Fruit fly (Drosophila melanogaster): ENCODE measurements around the gene CG8260.

CG8260 gene

DNA sequence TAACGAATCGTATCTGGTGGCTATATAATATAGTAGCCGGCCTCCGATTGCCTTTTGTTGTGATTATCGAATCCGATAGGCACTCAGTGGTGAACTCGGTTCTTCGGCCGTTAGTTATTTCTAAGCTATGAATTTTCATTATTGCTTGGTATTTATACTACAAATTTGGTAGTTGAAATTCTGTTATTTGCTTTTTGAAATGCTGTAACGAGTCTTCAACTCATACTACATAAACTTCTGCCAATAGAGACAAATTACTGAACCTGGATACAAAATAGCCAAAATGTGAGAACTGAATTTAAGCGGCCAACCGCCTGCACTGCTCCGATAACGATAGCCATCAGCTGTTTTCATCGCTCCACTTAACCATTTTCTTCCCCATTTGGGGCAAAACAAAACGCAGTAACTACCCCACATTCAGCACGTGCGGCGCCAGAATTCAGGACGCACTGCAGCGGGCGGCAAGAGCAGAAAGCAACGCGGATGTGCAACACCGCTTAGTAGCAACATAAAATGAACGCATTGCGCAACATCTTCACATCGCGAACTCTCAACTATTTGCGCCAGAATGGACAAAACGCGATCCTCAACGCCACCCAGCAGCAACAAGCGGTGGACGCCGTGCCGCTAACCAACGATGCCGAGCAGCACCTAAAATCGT lies 17.1 kb upstream of the CG8260 start, which contains the start of the genes CG11679 and CG8206 (continued):
- TF ChIP-seq Atf-2 (GFP tag; optimal IDR thresholded peaks at IDR 0.05) (peak; percentile 31), Lhr (GFP tag; optimal IDR thresholded peaks at IDR 0.05) (no peak), phol (tag; optimal IDR thresholded peaks at IDR 0.05) (peak; percentile 55), CG7556 (GFP tag; optimal IDR thresholded peaks at IDR 0.05) (no peak), scrt (GFP tag; optimal IDR thresholded peaks at IDR 0.05) (peak; percentile 27), Side (GFP tag; optimal IDR thresholded peaks at IDR 0.05) (no peak), zen2 (GFP tag; IDR thresholded peaks at IDR 0.05; ENCODE audit: partially characterized antibody) (no peak), CG15514 (GFP tag; optimal IDR thresholded peaks at IDR 0.05) (peak; percentile 90), CG6689 (GFP tag; IDR thresholded peaks at IDR 0.05) (peak; percentile 55), CG3407 (GFP tag; optimal IDR thresholded peaks at IDR 0.05) (no peak), dpn (GFP tag; optimal IDR thresholded peaks at IDR 0.05) (peak in 1 of 2 experiments; percentile 23), CG15479 (GFP tag; optimal IDR thresholded peaks at IDR 0.05) (peak; percentile 47), az2 (GFP tag; optimal IDR thresholded peaks at IDR 0.05) (no peak), sug (tag; optimal IDR thresholded peaks at IDR 0.05) (peak; percentile 71), E2f2 (GFP tag; IDR thresholded peaks at IDR 0.05) (0 out of 2 replicates have a peak, but pooled peaks have one; percentile 17), CG30431 (GFP tag; optimal IDR thresholded peaks at IDR 0.05) (no peak), bab2 (GFP tag; optimal IDR thresholded peaks at IDR 0.05) (peak; percentile 21), NfI (GFP tag; optimal IDR thresholded peaks at IDR 0.05) (peak; percentile 39), HLH4C (GFP tag; IDR thresholded peaks at IDR 0.05; ENCODE audit: partially characterized antibody) (peak; percentile 53; the same call in 2 of the 3 replicates), Chrac-16 (GFP tag; optimal IDR thresholded peaks at IDR 0.05) (peak; percentile 24), salm (tag; optimal IDR thresholded peaks at IDR 0.05) (peak; percentile 5), Xrp1 (GFP tag; IDR thresholded peaks at IDR 0.05) (peak; percentile 41; the same call in 1 of the 2 replicates), CG7786 (GFP tag; optimal IDR thresholded peaks at IDR 0.05) (peak; percentile 54), Mes4 (GFP tag; optimal IDR thresholded peaks at IDR 0.05) (no peak), zfh2 (GFP tag; optimal IDR thresholded peaks at IDR 0.05) (peak; percentile 47), HLH54F (GFP tag; optimal IDR thresholded peaks at IDR 0.05) (peak; percentile 39), twi (tag; optimal IDR thresholded peaks at IDR 0.05) (peak; percentile 11), Pdp1 (GFP tag; optimal IDR thresholded peaks at IDR 0.05) (peak; percentile 38 to 62), maf-S (GFP tag; optimal IDR thresholded peaks at IDR 0.05) (no peak), ranshi (GFP tag; IDR thresholded peaks at IDR 0.05) (peak; percentile 39; the same call in 1 of the 2 replicates), CG9215 (GFP tag; IDR thresholded peaks at IDR 0.05) (peak; percentile 56), lilli (GFP tag; optimal IDR thresholded peaks at IDR 0.05) (peak; percentile 60), Ets65A (GFP tag) (peak; percentile 52), E2f1 (GFP tag; IDR thresholded peaks at IDR 0.05) (no peak), Oaz (GFP tag; IDR thresholded peaks at IDR 0.05) (no peak), Xbp1 (GFP tag; optimal IDR thresholded peaks at IDR 0.05) (peak; percentile 48), her (GFP tag; optimal IDR thresholded peaks at IDR 0.05) (peak; percentile 14), sr (GFP tag; IDR thresholded peaks at IDR 0.05) (no peak), Sin3A (optimal IDR thresholded peaks at IDR 0.05) (peak; percentile 60), unc-4 (GFP tag; IDR thresholded peaks at IDR 0.05; ENCODE audit: partially characterized antibody) (0 out of 2 replicates have a peak, but pooled peaks have one; percentile 48), chinmo (GFP tag; IDR thresholded peaks at IDR 0.05; ENCODE audit: partially characterized antibody) (0 out of 4 replicates have a peak, but pooled peaks have one; percentile 44), fd3F (GFP tag; optimal IDR thresholded peaks at IDR 0.05) (no peak), CHES-1-like (GFP tag; optimal IDR thresholded peaks at IDR 0.05) (peak; percentile 54), gem (tag; optimal IDR thresholded peaks at IDR 0.05) (peak; percentile 53), CG13296 (GFP tag; optimal IDR thresholded peaks at IDR 0.05) (peak; percentile 31), nmo (GFP tag; optimal IDR thresholded peaks at IDR 0.05) (peak; percentile 58), eve (GFP tag; optimal IDR thresholded peaks at IDR 0.05) (no peak), CG14710 (tag; optimal IDR thresholded peaks at IDR 0.05) (peak; percentile 46), wek (GFP tag; optimal IDR thresholded peaks at IDR 0.05) (no peak)
